Worm (Caenorhabditis elegans): ENCODE results near the gene F18E3.11.

F18E3.11 gene

ce11 chrV:7454236-7454635 lies 41.0 kb downstream of the F18E3.11 start, which contains the start of gene try-8:
try-8 (minus strand) TSS chrV:7454336.
- TF ChIP-seq W03F9.2 (tag; optimal IDR thresholded peaks at IDR 0.05), result no peak
- no peak for TF ChIP-seq dao-5 (tag; optimal IDR thresholded peaks at IDR 0.05)
- TF ChIP-seq him-1 (tag; optimal IDR thresholded peaks at IDR 0.05), result no peak

ce11 chrV:7455008-7455407 lies 41.7 kb downstream of the F18E3.11 start, which contains the start of gene F25E5.2:
F25E5.2 (plus strand) TSS chrV:7455308.
- TF ChIP-seq dao-5 (tag; optimal IDR thresholded peaks at IDR 0.05) (no peak), W03F9.2 (tag; optimal IDR thresholded peaks at IDR 0.05) (no peak), him-1 (tag; optimal IDR thresholded peaks at IDR 0.05) (no peak)

DNA sequence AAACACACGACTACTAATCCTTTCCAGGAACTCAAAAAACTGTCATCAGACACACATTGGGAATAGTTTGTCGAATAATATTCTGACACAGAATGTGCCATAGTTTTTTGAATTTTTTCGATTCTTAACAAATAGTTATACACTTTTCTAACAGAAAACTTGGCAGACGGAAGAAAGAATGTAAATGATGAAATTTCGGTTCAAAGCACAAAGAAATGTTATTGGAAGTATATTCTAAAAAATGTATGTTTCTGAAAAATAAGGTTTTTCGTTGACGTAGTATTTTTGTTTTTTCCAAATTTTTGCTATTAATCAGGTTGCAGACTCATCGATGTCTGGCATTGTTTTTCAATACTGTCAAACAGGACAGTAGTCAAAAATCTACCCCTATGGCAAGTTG lies 47.6 kb downstream of the F18E3.11 start, which contains the start of gene srh-92:
TSS of gene srh-92 (minus strand) at position 101 of the 400 bp plus-strand sequence.
- no peak for TF ChIP-seq W03F9.2 (tag; optimal IDR thresholded peaks at IDR 0.05)
- TF ChIP-seq him-1 (tag; optimal IDR thresholded peaks at IDR 0.05), result no peak
- no peak for TF ChIP-seq dao-5 (tag; optimal IDR thresholded peaks at IDR 0.05)

Data from whole organism, L4/young adult.